Worm (Caenorhabditis elegans) whole organism, L1 larva: ENCODE results near the gene Y62E10A.23.
A peak's percentile ranks its signal among the peaks of the same experiment; 100 is the strongest.

ENCODE experiments used
- C04F5.9 ChIP-seq: sonication (generic microtip); optimal IDR thresholded peaks from 2 replicates; lab custom pipeline; 2016; ENCODE audit warnings: missing genetic modification characterization, missing compliant biosample characterization
- C16A3.4 ChIP-seq: fragments of 150-350 bp; optimal IDR thresholded peaks from 2 replicates; lab custom pipeline; 2014; ENCODE audit warnings: missing biosample characterization, missing genetic modification characterization
- C34B4.2 ChIP-seq: sonication (generic microtip); optimal IDR thresholded peaks from 2 replicates; lab custom pipeline; 2017; ENCODE audit warnings: mild to moderate bottlenecking, missing genetic modification characterization, missing compliant biosample characterization
- F16B12.6 ChIP-seq: fragments of 150-350 bp; optimal IDR thresholded peaks from 2 replicates; lab custom pipeline; 2014; ENCODE audit warnings: missing biosample characterization, missing genetic modification characterization
- aha-1 ChIP-seq: fragments of 150-350 bp; optimal IDR thresholded peaks from 2 replicates; lab custom pipeline; 2014; ENCODE audit warnings: missing biosample characterization, missing genetic modification characterization
- blmp-1 ChIP-seq: fragments of 150-350 bp; optimal IDR thresholded peaks from 2 replicates; lab custom pipeline; 2014; ENCODE audit warnings: missing biosample characterization, missing genetic modification characterization
- ces-1 ChIP-seq: fragments of 150-350 bp; optimal IDR thresholded peaks from 2 replicates; lab custom pipeline; 2014; ENCODE audit warnings: missing biosample characterization, missing genetic modification reagents, missing genetic modification characterization
- dpl-1 ChIP-seq, 3 experiments: fragments of 150-350 bp in 2 of 3; sonication (generic microtip) in 1 of 3; optimal IDR thresholded peaks; 2 replicates each; lab custom pipeline; 2014 to 2017; ENCODE audit warnings: missing biosample characterization in 3 of 3, missing genetic modification characterization in 3 of 3, missing genetic modification reagents in 3 of 3
- dsc-1 ChIP-seq: sonication (generic microtip); optimal IDR thresholded peaks from 2 replicates; lab custom pipeline; 2016; ENCODE audit warnings: mild to moderate bottlenecking, missing genetic modification characterization, missing compliant biosample characterization
- elt-2 ChIP-seq: sonication (generic microtip); optimal IDR thresholded peaks from 2 replicates; lab custom pipeline; 2016; ENCODE audit warnings: missing genetic modification characterization, mild to moderate bottlenecking, inconsistent platforms, missing compliant biosample characterization, missing genetic modification reagents
- fkh-4 ChIP-seq: sonication (generic microtip); optimal IDR thresholded peaks from 2 replicates; lab custom pipeline; 2016; ENCODE audit warnings: missing compliant biosample characterization, missing genetic modification characterization, borderline replicate concordance
- fos-1 ChIP-seq: fragments of 150-350 bp; optimal IDR thresholded peaks from 2 replicates; lab custom pipeline; 2014; ENCODE audit warnings: missing biosample characterization, missing genetic modification characterization
- grh-1 ChIP-seq: fragments of 200-800 bp; sonication (Bioruptor generic); IDR thresholded peaks from 2 replicates; pipeline ENCODE4 v1.3.6; 2022; ENCODE audit warnings: missing genetic modification reagents, missing genetic modification characterization, missing compliant biosample characterization
- hlh-4 ChIP-seq: sonication (generic microtip); optimal IDR thresholded peaks from 2 replicates; lab custom pipeline; 2016; ENCODE audit warnings: mild to moderate bottlenecking, missing genetic modification characterization, missing compliant biosample characterization
- hpl-2 ChIP-seq: fragments of 150-350 bp; optimal IDR thresholded peaks from 2 replicates; lab custom pipeline; 2014; ENCODE audit warnings: missing biosample characterization, missing genetic modification reagents, missing genetic modification characterization
- isw-1 ChIP-seq: fragments of 200-800 bp; sonication (Bioruptor generic); IDR thresholded peaks from 2 replicates; pipeline ENCODE4 v1.3.6; 2022; ENCODE audit warnings: missing genetic modification characterization, missing compliant biosample characterization
- jun-1 ChIP-seq: fragments of 150-350 bp; optimal IDR thresholded peaks from 2 replicates; lab custom pipeline; 2014; ENCODE audit warnings: missing biosample characterization, missing genetic modification reagents, missing genetic modification characterization
- lin-13 ChIP-seq: fragments of 150-350 bp; optimal IDR thresholded peaks from 2 replicates; lab custom pipeline; 2014; ENCODE audit warnings: missing biosample characterization, missing genetic modification reagents, missing genetic modification characterization
- lin-14 ChIP-seq: fragments of 200-800 bp; sonication (Bioruptor generic); optimal IDR thresholded peaks from 2 replicates; lab custom pipeline; 2018; ENCODE audit warnings: mild to moderate bottlenecking, missing genetic modification characterization, moderate library complexity, missing compliant biosample characterization
- lin-35 ChIP-seq, 2 experiments: fragments of 150-350 bp; optimal IDR thresholded peaks; 2 replicates each; lab custom pipeline; 2014; ENCODE audit warnings: missing biosample characterization in 2 of 2, missing genetic modification characterization in 2 of 2, missing genetic modification reagents in 2 of 2
- lsy-2 ChIP-seq, 2 experiments: fragments of 150-350 bp; optimal IDR thresholded peaks; 2 replicates each; lab custom pipeline; 2014; ENCODE audit warnings: missing biosample characterization in 2 of 2, missing genetic modification characterization in 2 of 2
- mab-9 ChIP-seq: fragments of 200-800 bp; sonication (Bioruptor generic); IDR thresholded peaks from 2 replicates; pipeline ENCODE4 v1.3.6; 2022; ENCODE audit warnings: missing genetic modification reagents, missing genetic modification characterization, missing compliant biosample characterization
- mdl-1 ChIP-seq, 2 experiments: fragments of 150-350 bp; optimal IDR thresholded peaks; 2 replicates each; lab custom pipeline; 2014 to 2017; ENCODE audit warnings: missing biosample characterization in 2 of 2, missing genetic modification characterization in 2 of 2, inconsistent platforms in 1 of 2
- mep-1 ChIP-seq: fragments of 150-350 bp; optimal IDR thresholded peaks from 2 replicates; lab custom pipeline; 2014; ENCODE audit warnings: missing biosample characterization, missing genetic modification characterization
- nhr-11 ChIP-seq: fragments of 150-350 bp; optimal IDR thresholded peaks from 2 replicates; lab custom pipeline; 2014; ENCODE audit warnings: missing biosample characterization, missing genetic modification characterization
- nhr-19 ChIP-seq: fragments of 200-800 bp; sonication (Bioruptor generic); conservative IDR thresholded peaks from 2 replicates; pipeline ENCODE4 v1.3.6; 2022; ENCODE audit warnings: missing genetic modification characterization, missing compliant biosample characterization
- nhr-20 ChIP-seq: sonication (generic microtip); optimal IDR thresholded peaks from 2 replicates; lab custom pipeline; 2016; ENCODE audit warnings: mild to moderate bottlenecking, missing genetic modification characterization, missing compliant biosample characterization
- nhr-47 ChIP-seq: sonication (generic microtip); optimal IDR thresholded peaks from 2 replicates; lab custom pipeline; 2016; ENCODE audit warnings: mild to moderate bottlenecking, missing genetic modification characterization, moderate library complexity, missing compliant biosample characterization
- nhr-71 ChIP-seq: sonication (generic microtip); optimal IDR thresholded peaks from 2 replicates; lab custom pipeline; 2016; ENCODE audit warnings: mild to moderate bottlenecking, missing genetic modification characterization, moderate library complexity, missing compliant biosample characterization
- nhr-77 ChIP-seq: fragments of 150-350 bp; optimal IDR thresholded peaks from 2 replicates; lab custom pipeline; 2014; ENCODE audit warnings: missing biosample characterization, missing genetic modification characterization
- nhr-84 ChIP-seq: sonication (generic microtip); optimal IDR thresholded peaks from 2 replicates; lab custom pipeline; 2017; ENCODE audit warnings: missing biosample characterization, missing genetic modification characterization
- nhr-85 ChIP-seq: sonication (generic microtip); peaks from one replicate; lab custom pipeline; 2016; ENCODE audit warnings: missing genetic modification characterization, inconsistent platforms, missing compliant biosample characterization
- nhr-90 ChIP-seq: sonication (generic microtip); optimal IDR thresholded peaks from 2 replicates; lab custom pipeline; 2016; ENCODE audit warnings: mild to moderate bottlenecking, missing genetic modification characterization, missing compliant biosample characterization; ENCODE audit not compliant: poor library complexity
- pax-3 ChIP-seq: fragments of 200-800 bp; sonication (Bioruptor generic); optimal IDR thresholded peaks from 2 replicates; lab custom pipeline; 2018; ENCODE audit warnings: mild to moderate bottlenecking, missing genetic modification characterization, moderate library complexity, missing compliant biosample characterization
- rnt-1 ChIP-seq: sonication (generic microtip); optimal IDR thresholded peaks from 2 replicates; lab custom pipeline; 2016; ENCODE audit warnings: mild to moderate bottlenecking, missing genetic modification characterization, moderate library complexity, missing compliant biosample characterization
- snu-23 ChIP-seq: sonication (generic microtip); optimal IDR thresholded peaks from 2 replicates; lab custom pipeline; 2016; ENCODE audit warnings: missing genetic modification characterization, missing compliant biosample characterization
- sox-4 ChIP-seq: sonication (generic microtip); optimal IDR thresholded peaks from 2 replicates; lab custom pipeline; 2016; ENCODE audit warnings: missing genetic modification characterization, missing compliant biosample characterization
- unc-130 ChIP-seq: fragments of 150-350 bp; optimal IDR thresholded peaks from 2 replicates; lab custom pipeline; 2017; ENCODE audit warnings: missing biosample characterization, missing genetic modification characterization, inconsistent platforms
- unc-86 ChIP-seq: sonication (generic microtip); optimal IDR thresholded peaks from 2 replicates; lab custom pipeline; 2016; ENCODE audit warnings: missing genetic modification characterization, missing compliant biosample characterization
- unc-98 ChIP-seq: fragments of 200-800 bp; sonication (Bioruptor generic); IDR thresholded peaks from 2 replicates; pipeline ENCODE4 v1.3.6; 2022; ENCODE audit warnings: missing genetic modification characterization, missing compliant biosample characterization
- vab-15 ChIP-seq: sonication (generic microtip); optimal IDR thresholded peaks from 2 replicates; lab custom pipeline; 2017; ENCODE audit warnings: missing genotype, mild to moderate bottlenecking, missing genetic modification characterization, missing compliant biosample characterization
- xbp-1 ChIP-seq: sonication (generic microtip); optimal IDR thresholded peaks from 2 replicates; lab custom pipeline; 2016; ENCODE audit warnings: missing genetic modification characterization, missing compliant biosample characterization
- zag-1 ChIP-seq: fragments of 150-350 bp; optimal IDR thresholded peaks from 2 replicates; lab custom pipeline; 2014; ENCODE audit warnings: missing biosample characterization, missing genetic modification characterization
- ztf-11 ChIP-seq, 2 experiments: sonication (generic microtip); optimal IDR thresholded peaks; 2 replicates each; lab custom pipeline; 2016 to 2017; ENCODE audit warnings: missing genetic modification characterization in 2 of 2, missing biosample characterization in 1 of 2, missing compliant biosample characterization in 1 of 2
- ztf-4 ChIP-seq: fragments of 150-350 bp; optimal IDR thresholded peaks from 2 replicates; lab custom pipeline; 2014; ENCODE audit warnings: missing biosample characterization, missing genetic modification characterization

Gene Y62E10A.23

DNA sequence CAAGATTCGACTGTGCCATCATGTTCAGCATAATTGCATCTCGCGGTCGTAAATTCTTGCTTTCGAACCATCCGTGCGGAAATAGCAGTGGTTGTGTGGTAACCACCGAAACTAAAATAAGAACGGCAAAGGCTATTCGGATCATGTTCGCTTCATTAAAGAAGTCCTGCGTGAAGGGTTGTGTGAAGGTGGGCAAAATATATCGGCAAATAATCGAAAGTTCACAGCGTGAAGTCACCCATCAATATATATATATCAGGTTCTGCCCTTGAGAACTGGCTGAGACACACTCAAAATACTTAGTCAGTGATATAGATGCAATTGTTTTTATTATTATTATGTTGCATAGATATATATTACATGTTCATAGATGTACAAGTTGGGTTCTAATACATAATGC lies 21.9 kb downstream of the Y62E10A.23 start, which contains the start of gene Y62E10A.19:
Gene Y62E10A.19 (minus strand): TSS at position 289 of the 400 bp plus-strand sequence.
- TF ChIP-seq blmp-1, result peak; percentile 80
- no peak for TF ChIP-seq dsc-1 (tag; lab: Kevin White, UChicago)
- TF ChIP-seq zag-1 (tag; lab: Kevin White, UChicago), result no peak

DNA sequence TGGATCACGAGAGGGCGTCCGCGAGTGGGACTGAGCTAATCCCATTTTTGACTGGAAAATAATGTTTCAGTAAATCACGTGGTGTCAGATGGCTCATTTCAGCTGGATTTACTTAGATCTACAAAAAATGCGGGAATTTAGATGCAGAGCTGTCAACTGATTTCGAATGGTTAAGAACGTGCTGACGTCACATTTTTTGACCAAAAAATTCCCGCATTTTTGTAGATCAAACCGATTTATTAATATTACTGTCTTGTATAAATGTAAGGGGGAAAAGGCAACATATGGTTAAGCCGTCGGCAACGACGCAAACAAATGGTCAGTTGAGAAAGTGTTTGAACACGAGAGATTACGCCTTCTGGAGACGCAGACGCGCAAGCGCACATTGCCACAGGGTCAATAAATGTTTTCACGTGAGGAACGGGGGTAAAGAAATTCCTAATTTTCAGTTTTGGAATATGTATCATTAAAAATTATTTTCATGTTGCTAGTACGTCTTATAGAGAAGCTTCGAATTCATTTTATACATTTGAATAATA lies 26.8 kb downstream of the Y62E10A.23 start, which contains the start of gene gcl-1:
Gene gcl-1 (minus strand): TSS at position 51 of the 539 bp plus-strand sequence.
- TF ChIP-seq unc-130 (no peak), nhr-20 (tag; lab: Kevin White, UChicago) (no peak), xbp-1 (tag; lab: Kevin White, UChicago) (no peak), elt-2 (tag; lab: Kevin White, UChicago) (no peak), ces-1 (no peak), nhr-19 (no peak), F16B12.6 (tag; lab: Kevin White, UChicago) (no peak), nhr-11 (tag; lab: Kevin White, UChicago) (no peak), nhr-47 (tag; lab: Kevin White, UChicago) (no peak), aha-1 (tag; lab: Kevin White, UChicago) (no peak), jun-1 (tag; lab: Kevin White, UChicago) (no peak), dpl-1 (GFP tag; optimal IDR thresholded peaks at IDR 0.05; lab: Kevin White, UChicago) (peak in 1 of 3 experiments; percentile 19), lin-35 (GFP tag; optimal IDR thresholded peaks at IDR 0.05; lab: Kevin White, UChicago) (peak; percentile 13 to 37), unc-98 (GFP tag; lab: Robert Waterston, UW) (no peak), isw-1 (GFP tag; lab: Robert Waterston, UW) (no peak), lsy-2 (tag; optimal IDR thresholded peaks at IDR 0.05; lab: Kevin White, UChicago) (no peak), C04F5.9 (tag; lab: Kevin White, UChicago) (no peak), sox-4 (tag; lab: Kevin White, UChicago) (no peak), rnt-1 (tag; lab: Kevin White, UChicago) (no peak), nhr-84 (no peak), ztf-11 (tag; optimal IDR thresholded peaks at IDR 0.05; lab: Kevin White, UChicago) (no peak), grh-1 (GFP tag; lab: Robert Waterston, UW) (0 out of 2 replicates have a peak, but pooled peaks have one; percentile 29), nhr-77 (tag; lab: Kevin White, UChicago) (no peak), hpl-2 (GFP tag; lab: Kevin White, UChicago) (no peak), fkh-4 (no peak), snu-23 (GFP tag; lab: Kevin White, UChicago) (peak; percentile 27), lin-14 (GFP tag; lab: Kevin White, UChicago) (no peak), C16A3.4 (tag; lab: Kevin White, UChicago) (no peak), nhr-71 (tag; lab: Kevin White, UChicago) (no peak), mdl-1 (tag; optimal IDR thresholded peaks at IDR 0.05; lab: Kevin White, UChicago) (peak in 1 of 2 experiments; percentile 59), unc-86 (tag; lab: Kevin White, UChicago) (no peak), ztf-4 (tag; lab: Kevin White, UChicago) (no peak), vab-15 (tag; lab: Kevin White, UChicago) (no peak), blmp-1 (peak; percentile 11), pax-3 (tag; lab: Kevin White, UChicago) (no peak), fos-1 (tag; lab: Kevin White, UChicago) (no peak), nhr-85 (tag; lab: Kevin White, UChicago) (no peak), nhr-90 (tag; lab: Kevin White, UChicago) (no peak), C34B4.2 (tag; lab: Kevin White, UChicago) (no peak), mep-1 (tag; lab: Kevin White, UChicago) (no peak), lin-13 (GFP tag; lab: Kevin White, UChicago) (no peak), hlh-4 (tag; lab: Kevin White, UChicago) (no peak), mab-9 (GFP tag; lab: Robert Waterston, UW) (no peak)
